Fruit fly (Drosophila melanogaster): ENCODE results near the gene CG7382.

The CG7382 gene

dm6 chr2L:5547288-5547777, 27.6 kb upstream of the CG7382 start (continued):
- TF ChIP-seq crp (GFP tag; optimal IDR thresholded peaks at IDR 0.05) (peak in 1 of 2 experiments; percentile 20), usp (GFP tag; optimal IDR thresholded peaks at IDR 0.05) (no peak), CG34376 (GFP tag; optimal IDR thresholded peaks at IDR 0.05) (peak; percentile 75), ssp (GFP tag; IDR thresholded peaks at IDR 0.05) (no peak), nerfin-1 (tag; optimal IDR thresholded peaks at IDR 0.05) (peak; percentile 33), CG8281 (tag; optimal IDR thresholded peaks at IDR 0.05) (peak; percentile 92), CG9727 (GFP tag; optimal IDR thresholded peaks at IDR 0.05) (peak; percentile 10), gce (GFP tag; IDR thresholded peaks at IDR 0.05) (no peak), CG17359 (tag; optimal IDR thresholded peaks at IDR 0.05) (peak; percentile 29), Sox100B (GFP tag; optimal IDR thresholded peaks at IDR 0.05) (no peak), CG34224 (GFP tag; IDR thresholded peaks at IDR 0.05; ENCODE audit: partially characterized antibody) (no peak; the same call in 2 of the 3 replicates), grn (GFP tag; optimal IDR thresholded peaks at IDR 0.05) (peak; percentile 93), CG4328 (GFP tag; optimal IDR thresholded peaks at IDR 0.05) (peak; percentile 9), CG17912 (GFP tag; optimal IDR thresholded peaks at IDR 0.05) (peak; percentile 10), zfh1 (GFP tag; IDR thresholded peaks at IDR 0.05) (0 out of 3 replicates have a peak, but pooled peaks have one; percentile 14), CG3163 (GFP tag; optimal IDR thresholded peaks at IDR 0.05) (no peak), ci (GFP tag; IDR thresholded peaks at IDR 0.05) (peak; percentile 43; the same call in 1 of the 3 replicates), bcd (GFP tag; optimal IDR thresholded peaks at IDR 0.05) (no peak), kni (GFP tag; optimal IDR thresholded peaks at IDR 0.05) (peak; percentile 33), lov (optimal IDR thresholded peaks at IDR 0.05) (no peak), lov (GFP tag; IDR thresholded peaks at IDR 0.05) (peak; percentile 23; the same call in 1 of the 3 replicates), wek (GFP tag; optimal IDR thresholded peaks at IDR 0.05) (peak; percentile 34), Fer3 (tag; optimal IDR thresholded peaks at IDR 0.05) (peak; percentile 3), Hr78 (GFP tag; optimal IDR thresholded peaks at IDR 0.05) (peak in 1 of 2 experiments; percentile 22), CTCF (GFP tag; optimal IDR thresholded peaks at IDR 0.05) (peak; percentile 2), sd (tag; optimal IDR thresholded peaks at IDR 0.05) (peak; percentile 48), hkb (optimal IDR thresholded peaks at IDR 0.05) (no peak), hkb (GFP tag; IDR thresholded peaks at IDR 0.05) (0 out of 2 replicates have a peak, but pooled peaks have one; percentile 30), CG1233 (GFP tag; optimal IDR thresholded peaks at IDR 0.05) (peak; percentile 12), CG15479 (GFP tag; optimal IDR thresholded peaks at IDR 0.05) (peak; percentile 84), CG13775 (GFP tag; optimal IDR thresholded peaks at IDR 0.05) (no peak), D19A (tag; optimal IDR thresholded peaks at IDR 0.05) (no peak), CG10543 (GFP tag; optimal IDR thresholded peaks at IDR 0.05) (peak; percentile 51), salm (tag; optimal IDR thresholded peaks at IDR 0.05) (peak; percentile 30), CG12155 (GFP tag; optimal IDR thresholded peaks at IDR 0.05) (no peak)

DNA sequence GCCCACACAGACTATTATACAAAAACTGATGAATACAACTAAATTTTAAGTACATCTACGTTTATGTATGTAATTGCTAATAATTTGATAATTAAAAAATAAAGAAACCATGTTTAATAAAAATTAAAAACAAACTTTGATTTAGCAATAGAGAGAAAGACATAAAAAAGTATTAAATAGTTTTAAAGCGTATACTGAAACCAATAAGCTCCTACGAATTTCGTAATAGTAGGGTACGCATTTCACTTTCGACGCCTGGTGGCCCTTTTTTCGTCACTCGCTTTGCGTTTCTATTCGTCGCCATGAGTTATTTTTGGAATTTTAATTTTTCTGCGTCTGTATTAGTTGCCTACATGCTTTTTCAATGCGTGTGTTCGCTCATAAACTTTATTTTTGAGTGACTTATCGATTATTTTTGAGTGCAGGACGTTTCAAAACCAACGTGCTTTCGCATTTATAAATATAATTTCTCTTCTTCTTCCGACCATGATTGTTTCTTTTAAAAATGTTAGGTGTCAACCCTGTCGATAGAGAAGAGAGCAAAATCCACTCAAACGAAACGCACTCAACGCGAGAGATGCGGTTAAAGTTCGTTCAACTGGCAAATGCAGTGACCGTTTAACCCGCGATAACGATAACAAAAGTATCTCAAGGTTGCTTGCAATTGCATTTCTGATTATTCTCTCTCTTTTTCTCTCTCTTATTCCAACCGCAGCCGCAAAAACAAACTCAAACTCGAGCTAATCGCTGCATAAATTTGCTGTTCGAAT, 27.0 kb upstream of the CG7382 start, which contains the start of gene Oscillin:
Oscillin (plus strand) TSS at position 569 of the 770 bp plus-strand sequence.
- peak; percentile 81 for TF ChIP-seq dysf (GFP tag; IDR thresholded peaks at IDR 0.05)
- TF ChIP-seq unpg (GFP tag; optimal IDR thresholded peaks at IDR 0.05): peak; percentile 88
- peak; percentile 88 for TF ChIP-seq psq (GFP tag; optimal IDR thresholded peaks at IDR 0.05)
- peak; percentile 30 for TF ChIP-seq pho (GFP tag; optimal IDR thresholded peaks at IDR 0.05)
- TF ChIP-seq Adf1 (GFP tag; IDR thresholded peaks at IDR 0.05): peak; percentile 16; the same call in 1 of the 2 replicates
- peak; percentile 87 for TF ChIP-seq nerfin-2 (GFP tag; IDR thresholded peaks at IDR 0.05; ENCODE audit: partially characterized antibody)
- TF ChIP-seq org-1 (GFP tag; optimal IDR thresholded peaks at IDR 0.05): peak; percentile 52
- peak; percentile 68 for TF ChIP-seq CG14050 (GFP tag; IDR thresholded peaks at IDR 0.05)
- TF ChIP-seq lab (GFP tag; optimal IDR thresholded peaks at IDR 0.05): peak; percentile 88
- peak; percentile 80 for TF ChIP-seq Xbp1 (GFP tag; optimal IDR thresholded peaks at IDR 0.05)
- TF ChIP-seq Sox100B (GFP tag; optimal IDR thresholded peaks at IDR 0.05): peak; percentile 88
- peak; percentile 51; the same call in 2 of the 3 replicates for TF ChIP-seq vnd (GFP tag; IDR thresholded peaks at IDR 0.05; ENCODE audit: partially characterized antibody)
- TF ChIP-seq CG11696 (GFP tag; IDR thresholded peaks at IDR 0.05): peak; percentile 60
- no peak for TF ChIP-seq NC2β (GFP tag; optimal IDR thresholded peaks at IDR 0.05)
- peak; percentile 52; the same call in 1 of the 2 replicates for TF ChIP-seq Rx (GFP tag; IDR thresholded peaks at IDR 0.05)
- peak; percentile 75 for TF ChIP-seq Nf-YA (GFP tag; IDR thresholded peaks at IDR 0.05)

Measured in whole organism, embryonic.